Fruit fly (Drosophila melanogaster) S2 (cell line): Measurements from ENCODE around the gene CG14411.

Experiments
- CG8478 ChIP-seq: fragments of >200 bp; optimal IDR thresholded peaks from 2 replicates; lab custom pipeline; 2018
- CTCF ChIP-seq, 2 experiments: fragments of >200 bp; optimal IDR thresholded peaks; 2 replicates each; lab custom pipeline; 2018

CG14411 gene

DNA sequence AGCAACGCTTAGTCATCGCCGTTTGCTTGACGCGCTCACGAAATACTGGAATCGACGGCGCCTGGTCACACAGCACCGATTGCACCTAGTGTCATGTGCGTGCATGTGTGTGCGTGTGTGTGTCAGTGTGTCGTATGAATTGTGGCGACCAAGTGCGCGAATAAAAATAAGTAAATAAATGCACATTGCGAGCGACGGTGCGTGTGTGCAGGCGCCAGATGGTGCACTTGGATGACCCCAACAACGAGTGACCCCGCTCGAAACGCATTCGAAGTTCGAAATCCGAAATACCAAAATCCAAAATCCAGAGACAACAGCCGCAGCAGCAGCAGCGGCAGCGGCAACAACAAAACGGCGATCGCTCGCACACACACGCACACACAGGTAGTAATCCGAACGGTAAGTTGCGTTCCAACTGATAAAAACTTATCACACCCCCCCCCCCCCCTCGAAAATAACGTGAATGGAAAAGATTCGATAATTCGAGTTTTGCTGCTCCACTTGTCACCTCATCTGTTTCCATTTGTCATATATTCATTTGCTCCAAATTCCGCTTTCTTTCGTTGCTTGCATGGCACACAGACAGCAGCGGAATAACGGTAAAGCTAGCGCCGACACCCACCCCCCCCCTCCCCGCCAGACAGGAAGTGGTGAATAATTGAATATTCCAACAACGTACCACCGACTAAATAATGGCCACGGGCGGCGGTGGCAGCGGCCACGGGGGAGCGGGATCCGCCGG lies at the start of gene CG14411:
TSS of gene CG14411 (plus strand) at position 86 of the 742 bp plus-strand sequence.
- no peak for TF ChIP-seq CG8478 (lab: Kevin White, UChicago)
- no peak for TF ChIP-seq CTCF (optimal IDR thresholded peaks at IDR 0.05; lab: Kevin White, UChicago)

DNA sequence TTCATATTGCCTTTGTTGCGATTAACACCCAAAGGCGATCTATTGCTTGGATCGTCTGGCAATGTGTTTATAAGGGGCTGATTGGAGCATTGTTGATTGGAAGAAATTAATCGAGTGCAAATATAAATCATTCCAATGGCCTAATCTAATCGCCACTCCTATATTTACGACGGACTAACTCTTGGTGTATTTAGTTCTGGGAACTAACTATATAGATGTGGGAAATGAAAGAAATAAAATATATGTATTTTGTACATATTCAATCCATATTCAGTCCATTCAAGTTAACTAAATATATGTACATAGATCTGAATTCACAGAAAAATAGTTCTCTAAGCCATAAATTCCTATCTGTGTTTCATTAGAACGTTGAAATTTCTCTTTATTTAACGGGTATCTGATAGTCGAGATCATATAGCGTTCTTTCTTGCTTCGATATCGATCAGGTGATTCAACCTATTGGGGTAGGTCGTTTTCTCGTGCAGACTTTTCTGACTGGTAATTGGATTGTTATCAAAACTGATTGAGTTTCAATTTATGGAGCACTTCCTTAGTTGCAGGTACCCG lies 48.4 kb upstream of the CG14411 start, which contains the start of gene Ag5r2:
TSS of gene Ag5r2 (minus strand) at position 51 of the 567 bp plus-strand sequence.
- TF ChIP-seq CTCF (optimal IDR thresholded peaks at IDR 0.05; lab: Kevin White, UChicago) (no peak), CG8478 (lab: Kevin White, UChicago) (no peak)

DNA sequence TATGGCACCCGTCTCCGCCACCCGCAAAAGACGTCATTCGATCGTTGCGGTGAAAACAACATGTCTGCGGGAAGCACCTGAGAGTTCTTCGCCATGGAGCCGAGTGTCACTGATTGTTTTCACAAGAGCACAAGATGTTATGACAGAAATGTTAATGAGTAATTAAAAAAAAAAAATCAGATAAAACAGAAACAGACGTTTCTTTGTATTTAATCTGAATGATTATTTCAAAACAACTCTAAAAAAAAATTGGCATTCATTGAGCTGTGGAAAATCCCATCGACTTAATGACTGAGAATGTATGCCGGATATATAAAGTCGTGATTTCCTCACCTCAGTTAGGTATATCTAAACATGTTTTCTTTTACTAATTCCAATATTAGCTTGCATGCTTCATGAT lies 46.0 kb upstream of the CG14411 start, which contains the start of gene Ag5r:
TSS of gene Ag5r (minus strand) at position 101 of the 400 bp plus-strand sequence.
- no peak for TF ChIP-seq CG8478 (lab: Kevin White, UChicago)
- TF ChIP-seq CTCF (optimal IDR thresholded peaks at IDR 0.05; lab: Kevin White, UChicago), result no peak

DNA sequence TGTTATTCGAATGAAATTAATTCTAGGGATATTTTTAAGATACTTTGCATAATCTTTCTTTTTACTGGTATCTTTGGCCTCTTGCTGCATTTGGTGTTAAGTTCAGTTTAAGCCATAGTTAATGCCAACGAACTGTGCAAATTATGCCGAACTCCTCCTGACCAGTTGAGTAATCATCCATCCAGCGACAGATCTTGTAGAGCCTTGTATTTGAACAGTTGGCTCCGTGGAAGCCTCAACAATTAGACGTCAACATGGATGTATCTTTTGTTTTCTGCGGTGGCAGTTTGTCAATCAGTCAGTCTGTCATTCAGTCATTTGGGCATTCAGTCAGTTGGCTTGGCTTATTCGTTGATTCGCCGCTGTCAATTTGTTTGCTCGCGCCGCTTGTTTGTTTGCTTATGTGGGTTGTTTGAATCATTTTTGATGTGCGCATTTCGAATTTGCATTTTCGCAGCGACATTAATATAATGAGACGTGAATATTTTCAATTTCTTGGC lies 29.8 kb upstream of the CG14411 start:
- TF ChIP-seq CTCF (optimal IDR thresholded peaks at IDR 0.05; lab: Kevin White, UChicago), result no peak
- no peak for TF ChIP-seq CG8478 (lab: Kevin White, UChicago)

DNA sequence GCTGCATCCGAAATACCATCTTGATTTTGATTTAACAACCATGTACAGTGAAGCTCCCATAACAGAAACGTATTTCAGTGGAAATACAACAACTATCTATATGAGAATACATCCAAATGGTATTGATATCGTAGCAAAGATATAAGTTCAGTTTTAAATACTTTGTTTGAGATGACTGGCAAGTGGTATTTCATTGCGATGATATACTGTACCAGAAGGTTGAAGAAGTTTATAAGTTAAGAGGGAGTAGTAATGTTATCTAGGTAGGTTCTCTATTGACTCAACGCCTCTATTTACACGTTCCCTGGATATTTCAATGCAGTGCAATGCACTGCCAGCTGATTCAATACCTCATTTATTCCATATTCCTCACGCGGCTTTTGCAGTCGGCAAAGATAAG lies 26.8 kb upstream of the CG14411 start:
- no peak for TF ChIP-seq CTCF (optimal IDR thresholded peaks at IDR 0.05; lab: Kevin White, UChicago)
- TF ChIP-seq CG8478 (lab: Kevin White, UChicago), result no peak

DNA sequence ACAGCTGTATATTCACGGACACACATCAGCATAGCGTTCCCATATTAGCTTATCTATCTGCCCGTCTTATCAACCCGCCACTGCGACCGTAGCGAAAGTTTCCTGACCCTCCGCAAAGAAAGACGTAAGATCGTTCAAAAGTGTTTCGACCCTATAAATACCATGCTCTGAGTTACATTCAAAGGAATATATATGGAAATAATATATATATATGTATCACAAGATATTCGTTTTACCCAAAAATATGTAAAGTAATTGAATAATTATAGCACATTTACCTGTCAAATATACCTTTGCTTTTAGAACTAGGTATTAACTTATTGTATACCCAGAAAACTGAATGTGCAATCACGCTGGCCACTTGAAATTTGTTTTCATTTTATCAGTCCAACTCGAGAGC lies 22.0 kb upstream of the CG14411 start:
- no peak for TF ChIP-seq CTCF (optimal IDR thresholded peaks at IDR 0.05; lab: Kevin White, UChicago)
- TF ChIP-seq CG8478 (lab: Kevin White, UChicago), result no peak

DNA sequence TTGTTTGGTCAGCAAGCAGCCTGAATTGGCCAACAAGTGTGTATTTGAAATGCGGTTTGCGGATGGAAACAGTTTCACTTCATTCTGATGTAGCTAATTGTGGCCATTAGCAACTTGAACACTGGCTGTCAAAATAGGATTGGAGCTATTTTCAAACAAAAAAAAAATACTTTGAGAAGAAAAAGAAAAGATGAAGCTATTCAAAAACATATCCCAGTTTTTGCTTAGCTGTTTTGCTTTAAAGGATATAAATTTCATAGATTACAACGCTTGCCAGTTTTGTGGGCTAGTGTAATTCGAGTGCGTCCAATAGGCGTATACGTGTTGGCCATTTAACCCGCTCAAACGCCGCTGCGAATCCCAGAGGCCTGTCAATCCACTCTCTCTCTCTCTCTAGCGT lies 20.2 kb upstream of the CG14411 start:
- no peak for TF ChIP-seq CG8478 (lab: Kevin White, UChicago)
- TF ChIP-seq CTCF (optimal IDR thresholded peaks at IDR 0.05; lab: Kevin White, UChicago), result no peak

DNA sequence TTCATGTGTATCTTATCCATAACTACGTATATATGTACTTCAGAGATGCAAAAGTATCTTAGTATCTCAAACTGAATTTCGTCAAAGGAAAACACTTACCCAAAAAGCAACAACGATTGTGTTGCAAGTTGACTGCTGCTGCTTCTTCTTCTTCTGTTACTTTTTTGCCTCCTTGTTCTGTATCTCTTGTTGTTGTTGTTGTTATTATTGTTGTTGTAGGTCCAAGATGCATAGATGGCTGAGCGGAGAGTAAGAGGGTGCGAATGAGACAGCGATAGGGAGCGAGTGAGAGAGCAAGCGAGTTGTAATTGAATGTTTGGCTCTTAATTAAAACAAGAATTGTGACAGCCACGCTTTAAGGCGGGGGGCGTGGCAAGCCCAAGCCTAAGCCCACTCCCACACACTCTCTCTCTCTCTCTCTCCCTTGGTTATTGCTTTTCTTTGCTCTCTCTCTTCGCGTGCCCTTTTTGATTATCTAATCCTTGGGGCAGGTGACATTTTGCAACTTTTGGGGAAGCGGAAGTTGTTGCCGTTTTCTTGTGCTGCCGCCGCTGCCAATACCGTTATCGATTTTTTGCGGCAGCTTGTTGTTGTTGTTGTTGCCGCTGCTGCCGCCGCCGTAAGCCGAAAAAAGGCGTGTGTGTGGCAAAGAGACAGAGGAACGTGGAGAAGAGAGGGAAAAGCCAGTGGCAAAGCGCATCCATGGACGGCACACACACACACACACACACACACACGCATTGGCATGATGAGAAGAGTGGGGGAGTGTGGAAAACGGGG lies 7.6 kb upstream of the CG14411 start:
- TF ChIP-seq CG8478 (lab: Kevin White, UChicago) (no peak), CTCF (optimal IDR thresholded peaks at IDR 0.05; lab: Kevin White, UChicago) (no peak)

DNA sequence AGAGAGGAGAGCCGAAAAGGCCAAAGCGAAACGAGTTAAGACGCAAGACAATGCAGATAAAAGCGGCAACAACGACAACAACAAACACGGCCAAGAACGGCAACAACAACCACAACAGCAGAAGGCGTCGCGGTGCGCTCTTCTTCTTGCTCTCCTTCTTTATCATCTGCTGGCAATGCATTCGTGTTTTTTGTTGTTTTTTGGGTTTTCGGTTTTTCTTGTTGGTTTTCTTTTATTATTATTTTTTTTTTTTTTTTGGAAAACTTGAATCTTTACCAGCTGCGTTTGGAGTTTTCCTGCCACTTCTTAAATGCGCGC lies 7.0 kb upstream of the CG14411 start:
- TF ChIP-seq CTCF (optimal IDR thresholded peaks at IDR 0.05; lab: Kevin White, UChicago), result no peak
- no peak for TF ChIP-seq CG8478 (lab: Kevin White, UChicago)

DNA sequence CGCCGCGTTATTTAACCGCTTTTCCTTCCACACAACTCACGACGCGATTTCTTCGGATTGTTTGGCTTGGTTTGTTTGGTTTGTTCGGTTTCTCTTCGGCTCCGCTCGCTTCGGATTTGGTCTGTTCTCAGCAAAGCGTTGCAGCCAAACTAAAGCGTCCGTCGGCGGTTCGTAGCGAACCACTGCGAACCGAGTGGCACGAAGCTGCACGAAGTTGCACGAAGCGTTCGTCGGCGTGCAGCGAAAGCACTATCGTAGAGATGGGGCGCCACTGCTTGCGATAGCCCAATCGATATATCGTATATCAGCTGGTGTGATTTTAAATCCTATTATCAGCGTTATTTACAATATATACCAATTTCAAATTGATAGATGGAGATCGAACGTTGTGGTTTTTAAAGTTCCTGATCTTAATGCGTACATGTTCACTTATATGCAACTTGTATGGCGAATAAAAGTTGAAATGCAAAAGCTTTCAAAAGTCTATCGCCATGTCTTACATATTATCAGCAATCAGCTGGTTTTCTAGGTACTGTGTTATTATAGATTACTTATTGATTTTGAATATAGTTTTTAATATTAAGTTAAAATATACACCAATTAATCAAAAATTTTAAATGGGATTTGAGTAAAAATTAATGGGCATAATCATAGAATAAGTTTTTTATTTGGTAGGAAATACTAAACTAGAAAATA lies 6.4 kb upstream of the CG14411 start, which contains the start of gene rut:
TSS of gene rut (minus strand) at position 152 of the 696 bp plus-strand sequence.
- TF ChIP-seq CTCF (optimal IDR thresholded peaks at IDR 0.05; lab: Kevin White, UChicago) (no peak), CG8478 (lab: Kevin White, UChicago) (no peak)

DNA sequence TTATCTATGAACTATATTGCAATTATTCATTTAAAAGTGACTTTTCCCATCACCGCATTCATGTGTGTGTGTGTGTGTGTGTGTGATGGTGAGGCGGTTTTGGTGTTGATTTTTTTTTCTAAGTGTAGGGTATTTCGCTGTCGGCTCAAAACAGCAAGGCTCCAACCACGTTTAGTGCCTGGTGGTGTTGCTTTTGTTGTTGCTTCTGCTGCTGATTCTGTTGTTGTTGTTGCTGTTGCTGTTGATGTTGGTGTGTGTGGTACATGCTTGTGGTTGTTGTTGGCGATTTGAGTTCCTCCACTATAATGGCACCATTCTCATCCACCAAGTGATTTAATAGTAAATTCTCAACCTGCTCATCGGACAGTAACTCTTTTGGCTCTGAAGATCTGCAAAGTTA lies 4.8 kb upstream of the CG14411 start:
- TF ChIP-seq CTCF (optimal IDR thresholded peaks at IDR 0.05; lab: Kevin White, UChicago) (no peak), CG8478 (lab: Kevin White, UChicago) (no peak)

DNA sequence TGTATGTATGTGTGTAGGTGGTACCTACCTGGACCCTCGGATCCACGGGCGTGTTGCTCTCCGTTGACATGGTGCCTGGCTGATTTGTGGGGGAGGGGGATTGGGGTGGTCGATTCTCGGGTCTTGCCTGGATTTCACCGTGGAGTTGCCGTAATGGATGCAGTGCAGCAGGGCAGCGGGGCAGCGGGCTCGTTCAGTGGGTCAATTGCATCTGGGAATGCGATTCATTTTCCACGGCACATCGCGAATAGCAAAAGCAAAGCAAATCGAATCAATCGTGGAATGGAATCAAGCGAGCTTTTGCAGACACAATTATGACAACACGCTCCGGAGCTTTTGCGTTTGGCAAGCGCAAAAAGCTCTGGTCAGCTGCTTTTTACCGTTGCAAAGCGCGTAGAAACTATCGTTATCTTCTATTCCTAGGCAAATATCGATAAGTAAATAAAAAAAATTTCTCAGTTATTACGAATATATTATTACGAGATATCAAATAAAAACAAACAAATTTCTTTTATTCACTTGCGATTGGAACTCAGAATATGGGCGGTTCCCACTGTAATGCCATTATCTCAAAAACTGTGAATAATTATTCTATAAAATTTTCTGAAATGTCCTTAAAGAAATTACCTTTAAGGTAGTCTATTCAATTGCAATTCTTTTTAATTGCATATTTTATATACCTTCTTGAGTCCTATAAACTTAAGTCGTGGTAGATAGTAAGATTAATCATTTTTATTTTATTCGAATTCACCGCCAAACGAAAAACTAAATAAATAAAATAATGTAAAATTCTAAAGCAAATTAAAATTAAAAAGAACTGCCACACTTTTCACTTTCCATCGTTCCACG lies 510 bp upstream of the CG14411 start, which contains the start of gene CG14408:
TSS of gene CG14408 (minus strand) at position 321 of the 849 bp plus-strand sequence.
- TF ChIP-seq CG8478 (lab: Kevin White, UChicago) (no peak), CTCF (optimal IDR thresholded peaks at IDR 0.05; lab: Kevin White, UChicago) (no peak)

DNA sequence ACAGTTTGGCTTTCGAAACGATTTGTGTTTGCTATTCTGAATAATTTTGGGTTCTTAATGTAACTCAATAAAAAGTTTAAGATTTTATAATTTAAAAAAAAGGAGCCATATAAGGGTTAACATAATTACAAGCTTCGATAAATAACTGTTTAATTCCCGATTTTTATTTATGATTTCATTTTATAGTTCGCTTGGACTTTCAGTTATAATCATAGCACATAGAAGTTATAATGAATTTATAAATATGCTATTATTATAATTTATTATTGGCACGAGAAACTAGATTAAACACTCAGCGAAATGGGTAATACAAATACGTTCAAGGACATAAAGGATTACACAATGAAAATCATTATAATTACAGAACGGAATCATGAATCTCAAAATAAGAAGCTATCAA lies 4.0 kb downstream of the CG14411 start, which contains the start of gene CG14410:
TSS of gene CG14410 (plus strand) at position 301 of the 400 bp plus-strand sequence.
- TF ChIP-seq CTCF (optimal IDR thresholded peaks at IDR 0.05; lab: Kevin White, UChicago) (no peak), CG8478 (lab: Kevin White, UChicago) (no peak)
